Worm (Caenorhabditis elegans): ENCODE measurements around the gene dpf-7.

dpf-7 gene

DNA sequence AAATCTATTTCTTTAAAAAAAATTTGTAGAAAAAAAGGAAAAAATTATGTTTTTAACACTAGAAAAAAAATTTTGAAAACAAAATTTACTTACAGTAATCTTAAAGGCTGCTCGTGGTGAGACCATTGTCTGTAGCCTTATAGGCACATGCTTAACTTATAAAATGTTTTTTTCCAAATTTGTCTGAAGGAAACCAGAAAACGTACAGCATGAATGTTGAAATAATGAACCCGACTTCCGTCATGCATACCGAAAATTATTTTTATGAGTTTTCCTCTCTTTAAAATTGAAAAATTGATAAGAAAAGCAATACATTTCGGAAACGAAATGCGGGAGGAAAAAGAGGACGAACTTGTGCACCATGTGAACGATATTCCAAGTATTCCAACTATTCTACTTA, 30.6 kb downstream of the dpf-7 start, which contains the start of gene R11E3.2:
Gene R11E3.2 (plus strand): TSS at position 301 of the 400 bp plus-strand sequence.
- no peak for TF ChIP-seq sea-1 (GFP tag; conservative IDR thresholded peaks at IDR 0.05)

DNA sequence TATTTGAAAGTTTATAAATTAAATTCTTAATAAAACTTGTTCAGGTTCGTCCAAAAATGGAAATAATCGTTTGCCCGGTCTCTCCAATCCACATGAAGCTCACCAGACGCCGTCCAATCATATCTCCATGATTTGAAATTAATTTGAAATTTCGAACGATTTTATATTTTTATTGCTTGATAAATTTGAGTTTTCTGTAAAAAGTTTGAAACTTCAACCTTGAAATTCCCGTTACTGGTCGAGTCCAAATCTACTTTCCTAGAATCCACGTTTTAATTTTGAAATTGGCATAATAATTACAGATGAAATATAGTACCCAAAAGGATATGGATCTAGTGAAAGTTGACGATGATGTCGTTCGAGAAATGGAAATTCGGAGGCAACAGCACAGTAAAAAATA, 38.0 kb downstream of the dpf-7 start, which contains the start of gene npp-26:
Gene npp-26 (plus strand): TSS at position 301 of the 400 bp plus-strand sequence.
- TF ChIP-seq tbx-37 (GFP tag; conservative IDR thresholded peaks at IDR 0.05) (no peak), flt-1 (GFP tag; IDR thresholded peaks at IDR 0.05) (no peak), B0310.2 (tag; optimal IDR thresholded peaks at IDR 0.05) (no peak), hnd-1 (tag; optimal IDR thresholded peaks at IDR 0.05) (no peak), scrt-1 (GFP tag; IDR thresholded peaks at IDR 0.05) (no peak)

ce11 chrIV:4763844-4764243, 38.5 kb downstream of the dpf-7 start, which contains the start of gene Y17G9B.2:
TSS of gene Y17G9B.2 (plus strand) at chrIV:4764144.
- TF ChIP-seq ceh-36 (tag; optimal IDR thresholded peaks at IDR 0.05), result no peak
- TF ChIP-seq tbx-11 (GFP tag; IDR thresholded peaks at IDR 0.05), result no peak
- no peak for TF ChIP-seq ama-1 (optimal IDR thresholded peaks at IDR 0.05)
- TF ChIP-seq B0310.2 (tag; optimal IDR thresholded peaks at IDR 0.05), result no peak
- no peak for TF ChIP-seq hmbx-1 (tag; optimal IDR thresholded peaks at IDR 0.05)
- TF ChIP-seq ets-7 (tag; optimal IDR thresholded peaks at IDR 0.05), result no peak
- no peak for TF ChIP-seq pes-1 (GFP tag; IDR thresholded peaks at IDR 0.05)
- no peak for TF ChIP-seq F13C5.2 (tag; optimal IDR thresholded peaks at IDR 0.05)
- no peak for TF ChIP-seq ceh-13 (GFP tag; optimal IDR thresholded peaks at IDR 0.05)
- no peak for TF ChIP-seq aly-1 (tag; optimal IDR thresholded peaks at IDR 0.05)
- TF ChIP-seq tra-4 (tag; optimal IDR thresholded peaks at IDR 0.05), result no peak
- no peak for TF ChIP-seq tbx-37 (GFP tag; conservative IDR thresholded peaks at IDR 0.05)
- no peak for TF ChIP-seq hmg-4 (GFP tag; optimal IDR thresholded peaks at IDR 0.05)
- TF ChIP-seq flt-1 (GFP tag; IDR thresholded peaks at IDR 0.05), result no peak
- TF ChIP-seq sea-1 (GFP tag; conservative IDR thresholded peaks at IDR 0.05), result no peak
- no peak for TF ChIP-seq scrt-1 (GFP tag; IDR thresholded peaks at IDR 0.05)
- TF ChIP-seq hnd-1 (tag; optimal IDR thresholded peaks at IDR 0.05), result no peak

ce11 chrIV:4760378-4761084, 41.9 kb downstream of the dpf-7 start, which contains the start of the genes memi-1 and cyp-31A3:
TSS of gene memi-1 (minus strand) at chrIV:4760428.
TSS of gene cyp-31A3 (plus strand) at chrIV:4761049.
- no peak for TF ChIP-seq ceh-13 (GFP tag; optimal IDR thresholded peaks at IDR 0.05)
- no peak for TF ChIP-seq hmbx-1 (tag; optimal IDR thresholded peaks at IDR 0.05)
- TF ChIP-seq F13C5.2 (tag; optimal IDR thresholded peaks at IDR 0.05), result no peak
- no peak for TF ChIP-seq ceh-36 (tag; optimal IDR thresholded peaks at IDR 0.05)
- no peak for TF ChIP-seq ets-7 (tag; optimal IDR thresholded peaks at IDR 0.05)
- no peak for TF ChIP-seq tra-4 (tag; optimal IDR thresholded peaks at IDR 0.05)
- no peak for TF ChIP-seq tbx-11 (GFP tag; IDR thresholded peaks at IDR 0.05)
- no peak for TF ChIP-seq pes-1 (GFP tag; IDR thresholded peaks at IDR 0.05)

- TF ChIP-seq tra-4 (tag; optimal IDR thresholded peaks at IDR 0.05), result no peak
- no peak for TF ChIP-seq pes-1 (GFP tag; IDR thresholded peaks at IDR 0.05)
- no peak for TF ChIP-seq tbx-11 (GFP tag; IDR thresholded peaks at IDR 0.05)
- no peak for TF ChIP-seq ceh-36 (tag; optimal IDR thresholded peaks at IDR 0.05)
- TF ChIP-seq hnd-1 (tag; optimal IDR thresholded peaks at IDR 0.05), result no peak
- no peak for TF ChIP-seq aly-1 (tag; optimal IDR thresholded peaks at IDR 0.05)
- TF ChIP-seq hmg-4 (GFP tag; optimal IDR thresholded peaks at IDR 0.05), result no peak
- TF ChIP-seq sea-1 (GFP tag; conservative IDR thresholded peaks at IDR 0.05), result no peak
Measured at ce11 chrIV:4758659-4759058, 43.7 kb downstream of the dpf-7 start, which contains the start of gene Y17G9B.8. TSS of gene Y17G9B.8 (minus strand) at chrIV:4758840.

DNA sequence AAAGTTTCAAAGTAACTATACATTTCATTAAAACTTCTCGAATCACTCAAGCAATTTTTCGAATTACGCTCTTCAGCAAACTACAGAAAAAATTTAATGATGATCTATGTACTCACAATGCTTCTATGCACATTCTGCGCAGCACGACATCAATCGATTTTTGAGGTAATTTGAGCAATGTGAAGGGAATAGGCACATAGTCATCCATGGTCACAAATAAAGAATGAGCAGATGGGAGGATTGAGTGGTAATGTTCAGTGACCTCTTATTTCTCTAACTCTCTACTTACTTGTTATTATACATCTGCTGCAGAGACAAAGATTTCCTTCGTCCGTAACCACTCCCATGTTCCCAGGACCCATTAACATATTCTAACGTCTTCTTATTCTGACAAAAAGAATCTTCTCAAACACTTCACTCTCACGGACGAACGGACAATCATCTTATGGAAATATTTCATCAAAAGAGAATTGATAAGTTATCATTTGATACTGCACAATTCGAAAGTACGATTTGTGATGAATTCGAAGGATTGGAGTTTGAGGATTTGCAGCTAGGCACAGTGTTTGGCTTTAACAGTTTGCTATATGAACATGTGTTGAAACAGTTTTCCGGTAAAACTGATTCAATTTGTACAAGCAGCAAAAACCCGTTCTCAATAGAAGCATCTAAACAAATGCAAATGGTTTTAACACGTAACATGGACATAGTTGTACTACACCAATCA, 46.3 kb downstream of the dpf-7 start, which contains the start of the genes fbxb-77 and Y17G9B.11:
Gene fbxb-77 (minus strand): TSS at position 229 of the 727 bp plus-strand sequence.
Gene Y17G9B.11 (plus strand): TSS at position 677 of the 727 bp plus-strand sequence.
- TF ChIP-seq flt-1 (GFP tag; IDR thresholded peaks at IDR 0.05) (no peak), sea-1 (GFP tag; conservative IDR thresholded peaks at IDR 0.05) (no peak), aly-1 (tag; optimal IDR thresholded peaks at IDR 0.05) (no peak), ceh-13 (GFP tag; optimal IDR thresholded peaks at IDR 0.05) (no peak), pes-1 (GFP tag; IDR thresholded peaks at IDR 0.05) (no peak), scrt-1 (GFP tag; IDR thresholded peaks at IDR 0.05) (no peak)

DNA sequence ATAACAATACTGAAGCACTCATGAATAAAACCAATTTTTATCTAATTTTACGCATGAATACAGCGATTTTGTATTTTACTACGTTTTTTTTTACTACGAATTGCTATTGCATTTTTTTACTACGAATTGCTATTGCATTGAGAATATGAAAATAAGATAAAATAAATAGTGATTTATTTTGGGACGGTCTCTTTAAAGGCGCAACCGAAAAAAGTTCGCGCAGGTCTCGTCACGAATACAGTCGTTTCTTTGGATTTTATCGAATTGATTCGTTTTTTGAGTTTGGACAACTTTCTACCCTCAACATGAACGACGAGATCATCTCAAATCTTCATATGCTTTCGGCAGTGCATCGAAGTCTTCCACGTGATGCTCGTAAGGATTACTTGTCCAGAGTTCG, 50.6 kb downstream of the dpf-7 start, which contains the start of gene Y17G9B.4:
Gene Y17G9B.4 (plus strand): TSS at position 306 of the 400 bp plus-strand sequence.
- TF ChIP-seq pes-1 (GFP tag; IDR thresholded peaks at IDR 0.05) (no peak), tbx-37 (GFP tag; conservative IDR thresholded peaks at IDR 0.05) (no peak), hmbx-1 (tag; optimal IDR thresholded peaks at IDR 0.05) (no peak), ceh-13 (GFP tag; optimal IDR thresholded peaks at IDR 0.05) (no peak), ama-1 (optimal IDR thresholded peaks at IDR 0.05) (no peak), B0310.2 (tag; optimal IDR thresholded peaks at IDR 0.05) (no peak), ets-7 (tag; optimal IDR thresholded peaks at IDR 0.05) (no peak)

DNA sequence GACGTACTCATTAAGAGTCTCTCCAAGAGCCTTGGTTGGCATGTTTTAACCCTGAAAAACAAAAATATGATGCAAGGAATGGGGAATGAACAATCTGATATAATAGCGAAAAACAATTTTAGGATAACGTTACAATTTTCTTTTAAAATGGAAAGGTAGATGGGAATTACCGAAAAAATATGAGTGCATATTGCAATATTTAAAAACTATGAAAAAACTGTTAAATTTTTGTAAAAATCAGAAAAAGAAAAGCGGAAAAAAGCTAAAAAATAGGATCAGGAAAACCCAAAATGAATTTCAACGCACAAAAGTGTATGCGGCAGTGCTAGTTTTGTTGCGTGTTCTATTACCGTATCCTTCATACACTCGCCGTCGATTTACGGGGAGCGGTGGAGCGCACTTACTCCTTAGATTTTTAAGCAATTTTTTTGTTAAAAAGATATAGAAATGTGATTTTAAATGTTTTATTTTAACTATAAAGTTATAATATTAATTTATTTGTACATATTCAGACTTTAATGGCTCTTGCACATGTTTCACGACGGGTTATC, 52.6 kb downstream of the dpf-7 start, which contains the start of the genes rpl-20 and Y17G9B.5:
Gene rpl-20 (minus strand): TSS at position 51 of the 551 bp plus-strand sequence.
Gene Y17G9B.5 (plus strand): TSS at position 513 of the 551 bp plus-strand sequence.
- peak; percentile 75 for TF ChIP-seq hmbx-1 (tag; optimal IDR thresholded peaks at IDR 0.05)
- peak; percentile 73 for TF ChIP-seq tra-4 (tag; optimal IDR thresholded peaks at IDR 0.05)
- TF ChIP-seq ceh-36 (tag; optimal IDR thresholded peaks at IDR 0.05), result peak; percentile 85
- TF ChIP-seq scrt-1 (GFP tag; IDR thresholded peaks at IDR 0.05), result peak; percentile 80
- peak; percentile 72 for TF ChIP-seq hnd-1 (tag; optimal IDR thresholded peaks at IDR 0.05)
- TF ChIP-seq F13C5.2 (tag; optimal IDR thresholded peaks at IDR 0.05), result peak; percentile 99
- TF ChIP-seq flt-1 (GFP tag; IDR thresholded peaks at IDR 0.05), result peak; percentile 84
- TF ChIP-seq ets-7 (tag; optimal IDR thresholded peaks at IDR 0.05), result peak; percentile 54
- no peak for TF ChIP-seq aly-1 (tag; optimal IDR thresholded peaks at IDR 0.05)
- TF ChIP-seq sea-1 (GFP tag; conservative IDR thresholded peaks at IDR 0.05), result peak; percentile 87
- peak; percentile 63 for TF ChIP-seq ceh-13 (GFP tag; optimal IDR thresholded peaks at IDR 0.05)
- peak; percentile 81 for TF ChIP-seq pes-1 (GFP tag; IDR thresholded peaks at IDR 0.05)
- no peak for TF ChIP-seq ama-1 (optimal IDR thresholded peaks at IDR 0.05)
- TF ChIP-seq tbx-11 (GFP tag; IDR thresholded peaks at IDR 0.05), result peak; percentile 78
- peak; percentile 49 for TF ChIP-seq B0310.2 (tag; optimal IDR thresholded peaks at IDR 0.05)
- peak; percentile 81 for TF ChIP-seq hmg-4 (GFP tag; optimal IDR thresholded peaks at IDR 0.05)
- peak; percentile 76 for TF ChIP-seq tbx-37 (GFP tag; conservative IDR thresholded peaks at IDR 0.05)
